Worm (Caenorhabditis elegans) whole organism, L1 larva: ENCODE results near the gene lron-4.

Experiments used
- F16B12.6 ChIP-seq: fragments of 150-350 bp; optimal IDR thresholded peaks from 2 replicates; lab custom pipeline; 2014; ENCODE audit warnings: missing biosample characterization, missing genetic modification characterization
- alr-1 ChIP-seq: fragments of 200-800 bp; sonication (Bioruptor generic); optimal IDR thresholded peaks from 2 replicates; lab custom pipeline; 2018; ENCODE audit warnings: borderline replicate concordance, mild to moderate bottlenecking, missing genetic modification characterization, missing compliant biosample characterization
- aly-2 ChIP-seq: fragments of 150-350 bp; optimal IDR thresholded peaks from 2 replicates; lab custom pipeline; 2014; ENCODE audit warnings: missing biosample characterization, missing genetic modification characterization
- blmp-1 ChIP-seq: fragments of 150-350 bp; optimal IDR thresholded peaks from 2 replicates; lab custom pipeline; 2014; ENCODE audit warnings: missing biosample characterization, missing genetic modification characterization
- ceh-90 ChIP-seq: sonication (generic microtip); optimal IDR thresholded peaks from 2 replicates; lab custom pipeline; 2016; ENCODE audit warnings: missing genetic modification characterization, missing compliant biosample characterization
- ces-1 ChIP-seq: fragments of 150-350 bp; optimal IDR thresholded peaks from 2 replicates; lab custom pipeline; 2014; ENCODE audit warnings: missing biosample characterization, missing genetic modification reagents, missing genetic modification characterization
- efl-1 ChIP-seq, 4 experiments: fragments of 150-350 bp; optimal IDR thresholded peaks in 3 of 4; peaks in 1 of 4; 1 replicate in 1 of 4; 2 replicates in 3 of 4; lab custom pipeline; 2014; ENCODE audit warnings: missing biosample characterization in 2 of 4, missing genetic modification characterization in 2 of 4, missing genetic modification reagents in 2 of 4
- efl-3 ChIP-seq: fragments of 200-800 bp; sonication (Bioruptor generic); optimal IDR thresholded peaks from 2 replicates; lab custom pipeline; 2018; ENCODE audit warnings: mild to moderate bottlenecking, missing genetic modification characterization, missing compliant biosample characterization
- egl-13 ChIP-seq: sonication (generic microtip); optimal IDR thresholded peaks from 2 replicates; lab custom pipeline; 2016; ENCODE audit warnings: missing genotype, missing genetic modification reagents, missing genetic modification characterization, missing compliant biosample characterization
- egl-27 ChIP-seq, 2 experiments: fragments of 150-350 bp in 1 of 2; sonication (generic microtip); optimal IDR thresholded peaks; 3 replicates each; lab custom pipeline; 2017 to 2018; ENCODE audit warnings: missing biosample characterization in 2 of 2, missing genetic modification characterization in 2 of 2, missing genetic modification reagents in 2 of 2
- ets-5 ChIP-seq: fragments of 200-800 bp; sonication (Bioruptor generic); IDR thresholded peaks from 2 replicates; pipeline ENCODE4 v1.3.6; 2022; ENCODE audit warnings: missing genetic modification characterization, missing compliant biosample characterization
- fkh-4 ChIP-seq: sonication (generic microtip); optimal IDR thresholded peaks from 2 replicates; lab custom pipeline; 2016; ENCODE audit warnings: missing compliant biosample characterization, missing genetic modification characterization, borderline replicate concordance
- fos-1 ChIP-seq: fragments of 150-350 bp; optimal IDR thresholded peaks from 2 replicates; lab custom pipeline; 2014; ENCODE audit warnings: missing biosample characterization, missing genetic modification characterization
- hlh-17 ChIP-seq: fragments of 200-800 bp; sonication (Bioruptor generic); optimal IDR thresholded peaks from 2 replicates; lab custom pipeline; 2018; ENCODE audit warnings: missing genetic modification characterization, mild to moderate bottlenecking, missing compliant biosample characterization, moderate library complexity, borderline replicate concordance
- hlh-4 ChIP-seq: sonication (generic microtip); optimal IDR thresholded peaks from 2 replicates; lab custom pipeline; 2016; ENCODE audit warnings: mild to moderate bottlenecking, missing genetic modification characterization, missing compliant biosample characterization
- hpl-2 ChIP-seq: fragments of 150-350 bp; optimal IDR thresholded peaks from 2 replicates; lab custom pipeline; 2014; ENCODE audit warnings: missing biosample characterization, missing genetic modification reagents, missing genetic modification characterization
- lin-13 ChIP-seq: fragments of 150-350 bp; optimal IDR thresholded peaks from 2 replicates; lab custom pipeline; 2014; ENCODE audit warnings: missing biosample characterization, missing genetic modification reagents, missing genetic modification characterization
- lin-14 ChIP-seq: fragments of 200-800 bp; sonication (Bioruptor generic); optimal IDR thresholded peaks from 2 replicates; lab custom pipeline; 2018; ENCODE audit warnings: mild to moderate bottlenecking, missing genetic modification characterization, moderate library complexity, missing compliant biosample characterization
- lin-15B ChIP-seq: fragments of 150-350 bp; sonication (generic microtip); optimal IDR thresholded peaks from 3 replicates; lab custom pipeline; 2014; ENCODE audit warnings: missing biosample characterization, missing genetic modification characterization
- lin-39 ChIP-seq: fragments of 150-350 bp; optimal IDR thresholded peaks from 2 replicates; lab custom pipeline; 2014; ENCODE audit warnings: missing biosample characterization, missing genetic modification reagents, missing genetic modification characterization
- lir-3 ChIP-seq: sonication (generic microtip); optimal IDR thresholded peaks from 2 replicates; lab custom pipeline; 2016; ENCODE audit warnings: mild to moderate bottlenecking, missing genetic modification characterization, moderate library complexity, missing compliant biosample characterization; ENCODE audit not compliant: poor library complexity
- lsy-2 ChIP-seq, 2 experiments: fragments of 150-350 bp; optimal IDR thresholded peaks; 2 replicates each; lab custom pipeline; 2014; ENCODE audit warnings: missing biosample characterization in 2 of 2, missing genetic modification characterization in 2 of 2
- mab-9 ChIP-seq: fragments of 200-800 bp; sonication (Bioruptor generic); IDR thresholded peaks from 2 replicates; pipeline ENCODE4 v1.3.6; 2022; ENCODE audit warnings: missing genetic modification reagents, missing genetic modification characterization, missing compliant biosample characterization
- mdl-1 ChIP-seq, 2 experiments: fragments of 150-350 bp; optimal IDR thresholded peaks; 2 replicates each; lab custom pipeline; 2014 to 2017; ENCODE audit warnings: missing biosample characterization in 2 of 2, missing genetic modification characterization in 2 of 2, inconsistent platforms in 1 of 2
- mep-1 ChIP-seq: fragments of 150-350 bp; optimal IDR thresholded peaks from 2 replicates; lab custom pipeline; 2014; ENCODE audit warnings: missing biosample characterization, missing genetic modification characterization
- nhr-11 ChIP-seq: fragments of 150-350 bp; optimal IDR thresholded peaks from 2 replicates; lab custom pipeline; 2014; ENCODE audit warnings: missing biosample characterization, missing genetic modification characterization
- nhr-19 ChIP-seq: fragments of 200-800 bp; sonication (Bioruptor generic); conservative IDR thresholded peaks from 2 replicates; pipeline ENCODE4 v1.3.6; 2022; ENCODE audit warnings: missing genetic modification characterization, missing compliant biosample characterization
- nhr-20 ChIP-seq: sonication (generic microtip); optimal IDR thresholded peaks from 2 replicates; lab custom pipeline; 2016; ENCODE audit warnings: mild to moderate bottlenecking, missing genetic modification characterization, missing compliant biosample characterization
- nhr-47 ChIP-seq: sonication (generic microtip); optimal IDR thresholded peaks from 2 replicates; lab custom pipeline; 2016; ENCODE audit warnings: mild to moderate bottlenecking, missing genetic modification characterization, moderate library complexity, missing compliant biosample characterization
- nhr-71 ChIP-seq: sonication (generic microtip); optimal IDR thresholded peaks from 2 replicates; lab custom pipeline; 2016; ENCODE audit warnings: mild to moderate bottlenecking, missing genetic modification characterization, moderate library complexity, missing compliant biosample characterization
- nhr-77 ChIP-seq: fragments of 150-350 bp; optimal IDR thresholded peaks from 2 replicates; lab custom pipeline; 2014; ENCODE audit warnings: missing biosample characterization, missing genetic modification characterization
- nhr-84 ChIP-seq: sonication (generic microtip); optimal IDR thresholded peaks from 2 replicates; lab custom pipeline; 2017; ENCODE audit warnings: missing biosample characterization, missing genetic modification characterization
- nhr-85 ChIP-seq: sonication (generic microtip); peaks from one replicate; lab custom pipeline; 2016; ENCODE audit warnings: missing genetic modification characterization, inconsistent platforms, missing compliant biosample characterization
- pqm-1 ChIP-seq: sonication (generic microtip); optimal IDR thresholded peaks from 3 replicates; lab custom pipeline; 2017; ENCODE audit warnings: missing biosample characterization, missing genetic modification characterization
- rnt-1 ChIP-seq: sonication (generic microtip); optimal IDR thresholded peaks from 2 replicates; lab custom pipeline; 2016; ENCODE audit warnings: mild to moderate bottlenecking, missing genetic modification characterization, moderate library complexity, missing compliant biosample characterization
- skn-1 ChIP-seq: fragments of 150-350 bp; optimal IDR thresholded peaks from 2 replicates; lab custom pipeline; 2014; ENCODE audit warnings: missing biosample characterization, missing genetic modification characterization
- snu-23 ChIP-seq: sonication (generic microtip); optimal IDR thresholded peaks from 2 replicates; lab custom pipeline; 2016; ENCODE audit warnings: missing genetic modification characterization, missing compliant biosample characterization
- sox-4 ChIP-seq: sonication (generic microtip); optimal IDR thresholded peaks from 2 replicates; lab custom pipeline; 2016; ENCODE audit warnings: missing genetic modification characterization, missing compliant biosample characterization
- sptf-1 ChIP-seq: fragments of 150-350 bp; optimal IDR thresholded peaks from 2 replicates; lab custom pipeline; 2014; ENCODE audit warnings: missing biosample characterization, missing genetic modification characterization
- swsn-7 ChIP-seq: sonication (generic microtip); optimal IDR thresholded peaks from 2 replicates; lab custom pipeline; 2016; ENCODE audit warnings: missing genetic modification characterization, missing compliant biosample characterization
- tlp-1 ChIP-seq: fragments of 150-350 bp; optimal IDR thresholded peaks from 2 replicates; lab custom pipeline; 2014; ENCODE audit warnings: missing biosample characterization, missing genetic modification characterization
- unc-30 ChIP-seq: sonication (generic microtip); optimal IDR thresholded peaks from 2 replicates; lab custom pipeline; 2017; ENCODE audit warnings: missing biosample characterization, missing genetic modification characterization
- unc-62 ChIP-seq: fragments of 150-350 bp; optimal IDR thresholded peaks from 2 replicates; lab custom pipeline; 2014; ENCODE audit warnings: missing biosample characterization, missing genetic modification reagents, missing genetic modification characterization
- unc-86 ChIP-seq: sonication (generic microtip); optimal IDR thresholded peaks from 2 replicates; lab custom pipeline; 2016; ENCODE audit warnings: missing genetic modification characterization, missing compliant biosample characterization
- xbp-1 ChIP-seq: sonication (generic microtip); optimal IDR thresholded peaks from 2 replicates; lab custom pipeline; 2016; ENCODE audit warnings: missing genetic modification characterization, missing compliant biosample characterization
- zip-4 ChIP-seq: fragments of 200-800 bp; sonication (Bioruptor generic); optimal IDR thresholded peaks from 2 replicates; lab custom pipeline; 2018; ENCODE audit warnings: mild to moderate bottlenecking, missing genetic modification characterization, moderate library complexity, missing compliant biosample characterization

The lron-4 gene

ce11 chrII:8131413-8131966 is 19.5 kb upstream of the lron-4 start (continued):
- TF ChIP-seq fkh-4 (tag; lab: Kevin White, UChicago) (no peak), hpl-2 (no peak), swsn-7 (peak; percentile 42), mdl-1 (tag; optimal IDR thresholded peaks at IDR 0.05; lab: Kevin White, UChicago) (peak in 1 of 2 experiments; percentile 15), nhr-85 (tag; lab: Kevin White, UChicago) (peak; percentile 97)

DNA sequence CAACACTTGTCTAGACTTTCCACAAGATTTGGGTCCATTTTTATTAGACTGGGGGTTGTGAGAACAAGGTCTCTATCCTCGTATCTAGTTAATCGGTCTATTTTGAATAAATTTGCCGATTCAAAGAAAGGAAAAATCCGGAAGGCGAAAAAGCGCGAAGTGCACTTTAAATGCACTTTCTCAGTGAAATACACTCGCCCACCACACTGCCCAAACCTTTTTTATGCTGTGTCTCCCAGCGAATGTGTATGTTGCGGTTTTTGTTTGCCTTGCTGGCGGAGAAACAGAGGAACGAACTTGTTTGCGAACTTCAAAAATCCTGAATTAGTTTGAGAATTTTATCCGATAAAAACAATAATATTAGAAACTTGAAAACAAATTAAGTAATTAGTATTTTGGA is 18.8 kb upstream of the lron-4 start:
- TF ChIP-seq pqm-1 (tag; lab: Kevin White, UChicago), result no peak
- TF ChIP-seq alr-1, result no peak
- no peak for TF ChIP-seq ces-1
- peak; percentile 24 for TF ChIP-seq skn-1
- TF ChIP-seq blmp-1 (tag; lab: Kevin White, UChicago), result peak; percentile 21
- TF ChIP-seq mep-1 (tag; lab: Kevin White, UChicago), result peak; percentile 8
- no peak for TF ChIP-seq egl-27 (tag; optimal IDR thresholded peaks at IDR 0.05; lab: Kevin White, UChicago)
- TF ChIP-seq mab-9 (GFP tag; lab: Robert Waterston, UW), result no peak
- TF ChIP-seq aly-2, result peak; percentile 5
- TF ChIP-seq lin-14 (GFP tag; lab: Kevin White, UChicago), result peak; percentile 33

DNA sequence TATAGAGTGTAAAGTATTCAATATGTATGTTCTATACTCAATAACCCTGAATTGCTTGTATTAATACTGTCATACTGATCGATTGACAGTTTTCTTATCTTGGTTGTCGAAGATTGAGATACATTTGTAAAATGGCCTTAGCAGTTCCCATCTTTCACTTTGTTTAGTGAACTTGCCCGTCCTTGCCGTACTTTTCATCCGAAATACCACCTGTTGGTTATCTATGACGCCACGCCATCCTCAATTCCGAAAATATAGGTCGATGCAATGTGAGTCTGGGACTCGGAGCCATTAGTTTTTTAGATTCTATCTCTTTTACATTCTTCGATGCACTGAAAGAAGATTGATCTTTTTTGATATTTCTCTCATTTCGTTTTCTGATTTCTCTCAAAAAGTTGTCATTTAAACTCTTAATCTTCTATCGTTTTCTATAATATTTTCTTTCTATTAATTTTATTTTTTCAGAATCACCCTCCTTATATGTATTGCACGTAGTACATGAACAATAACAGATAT is 17.6 kb upstream of the lron-4 start, which contains the start of gene ulp-4:
Gene ulp-4 (plus strand): TSS at position 466 of the 516 bp plus-strand sequence.
- TF ChIP-seq nhr-47, result peak; percentile 1
- TF ChIP-seq xbp-1 (tag; lab: Kevin White, UChicago), result peak; percentile 3
- TF ChIP-seq nhr-71 (tag; lab: Kevin White, UChicago), result peak; percentile 71
- no peak for TF ChIP-seq lin-15B (tag; lab: Kevin White, UChicago)
- peak; percentile 34 for TF ChIP-seq mep-1 (tag; lab: Kevin White, UChicago)
- TF ChIP-seq fos-1 (tag; lab: Kevin White, UChicago), result no peak
- TF ChIP-seq lir-3 (tag; lab: Kevin White, UChicago), result peak; percentile 3
- peak; percentile 29 for TF ChIP-seq nhr-20 (tag; lab: Kevin White, UChicago)
- TF ChIP-seq efl-3 (GFP tag; lab: Kevin White, UChicago), result no peak
- TF ChIP-seq lin-39 (tag; lab: Kevin White, UChicago), result peak; percentile 57
- no peak for TF ChIP-seq F16B12.6 (tag; lab: Kevin White, UChicago)
- peak; percentile 63 for TF ChIP-seq lin-14 (GFP tag; lab: Kevin White, UChicago)
- TF ChIP-seq unc-86 (tag; lab: Kevin White, UChicago), result no peak
- TF ChIP-seq ceh-90 (tag; lab: Kevin White, UChicago), result no peak
- no peak for TF ChIP-seq hlh-17
- TF ChIP-seq lsy-2 (tag; optimal IDR thresholded peaks at IDR 0.05; lab: Kevin White, UChicago), result peak; percentile 49 to 52
- TF ChIP-seq rnt-1 (tag; lab: Kevin White, UChicago), result peak; percentile 64
- peak; percentile 26 for TF ChIP-seq blmp-1 (tag; lab: Kevin White, UChicago)
- peak; percentile 49 for TF ChIP-seq nhr-19 (GFP tag; lab: Robert Waterston, UW)
- TF ChIP-seq snu-23 (GFP tag; lab: Kevin White, UChicago), result peak; percentile 3
- TF ChIP-seq unc-30, result no peak
- TF ChIP-seq nhr-85 (tag; lab: Kevin White, UChicago), result peak; percentile 82

DNA sequence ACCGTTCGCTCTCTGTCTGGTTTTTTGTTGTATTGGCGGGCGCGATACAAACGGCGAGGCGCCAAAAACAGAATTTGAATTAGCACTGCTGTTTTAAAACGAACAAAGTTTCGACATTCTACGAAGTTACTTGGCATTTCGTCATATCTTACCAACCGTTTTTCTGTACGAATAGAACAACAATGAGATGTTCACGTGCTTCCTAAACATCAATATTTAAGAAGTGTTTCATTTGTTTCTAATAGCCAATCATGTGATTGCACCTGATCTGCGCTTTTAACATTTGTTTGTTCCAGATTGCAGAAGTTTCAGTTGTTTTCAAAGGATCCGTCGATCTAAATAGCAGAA is 17.1 kb upstream of the lron-4 start:
- TF ChIP-seq aly-2 (no peak), sox-4 (no peak), mab-9 (GFP tag; lab: Robert Waterston, UW) (no peak), nhr-11 (tag; lab: Kevin White, UChicago) (no peak), nhr-84 (no peak), lin-13 (GFP tag; lab: Kevin White, UChicago) (peak; percentile 18), mep-1 (tag; lab: Kevin White, UChicago) (no peak), nhr-77 (tag; lab: Kevin White, UChicago) (no peak), tlp-1 (no peak), zip-4 (GFP tag; lab: Kevin White, UChicago) (no peak), swsn-7 (no peak), hlh-4 (tag; lab: Kevin White, UChicago) (no peak), efl-1 (optimal IDR thresholded peaks at IDR 0.05; lab: Kevin White, UChicago) (no peak), efl-1 (GFP tag; optimal IDR thresholded peaks at IDR 0.05 in 1 of 2; lab: Kevin White, UChicago) (peak in 1 of 2 experiments; percentile 95), ets-5 (GFP tag; lab: Robert Waterston, UW) (no peak), fkh-4 (tag; lab: Kevin White, UChicago) (no peak), F16B12.6 (tag; lab: Kevin White, UChicago) (no peak), sptf-1 (tag; lab: Kevin White, UChicago) (no peak), egl-13 (tag; lab: Kevin White, UChicago) (no peak), unc-62 (GFP tag; lab: Kevin White, UChicago) (no peak), snu-23 (GFP tag; lab: Kevin White, UChicago) (no peak), unc-86 (tag; lab: Kevin White, UChicago) (no peak)
